Worm (Caenorhabditis elegans): Measurements from ENCODE around the gene H20J04.9.

DNA sequence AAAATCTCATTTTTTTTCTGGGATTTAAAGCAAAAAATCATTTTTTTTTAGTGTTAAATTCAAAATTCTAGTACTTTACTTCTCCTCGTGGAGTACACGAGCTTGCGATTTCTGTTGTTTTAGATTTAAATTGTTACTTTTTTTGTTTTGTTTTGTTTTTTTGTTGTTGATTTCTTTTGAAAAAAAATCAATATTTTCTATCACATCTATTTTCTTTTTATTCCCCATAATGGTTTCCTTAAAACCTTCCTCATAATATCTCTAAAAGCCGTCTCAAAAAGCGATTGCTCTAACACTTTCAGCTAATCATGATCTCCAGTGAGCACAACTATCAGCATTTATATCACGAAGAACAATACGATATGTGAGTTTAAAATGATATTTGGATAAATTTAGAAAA, 16.5 kb upstream of the H20J04.9 start, which contains the start of gene madf-3:
- TF ChIP-seq tbx-37 (GFP tag; conservative IDR thresholded peaks at IDR 0.05) = no peak
- no peak for TF ChIP-seq hmg-4 (GFP tag; optimal IDR thresholded peaks at IDR 0.05)
- TF ChIP-seq sea-1 (GFP tag; conservative IDR thresholded peaks at IDR 0.05) = no peak
- no peak for TF ChIP-seq ama-1 (optimal IDR thresholded peaks at IDR 0.05)
- no peak for TF ChIP-seq tbx-11 (GFP tag; IDR thresholded peaks at IDR 0.05)
- TF ChIP-seq flt-1 (GFP tag; IDR thresholded peaks at IDR 0.05) = no peak
- no peak for TF ChIP-seq F13C5.2 (tag; optimal IDR thresholded peaks at IDR 0.05)
- no peak for TF ChIP-seq aly-1 (tag; optimal IDR thresholded peaks at IDR 0.05)
- TF ChIP-seq hmbx-1 (tag; optimal IDR thresholded peaks at IDR 0.05) = no peak
- TF ChIP-seq ceh-36 (tag; optimal IDR thresholded peaks at IDR 0.05) = no peak

All from whole organism, early embryonic.